Worm (Caenorhabditis elegans) whole organism, L1 larva: Measurements from ENCODE around the gene F31A3.3.

Experiments used
- aha-1 ChIP-seq: fragments of 150-350 bp; optimal IDR thresholded peaks from 2 replicates; lab custom pipeline; 2014; ENCODE audit warnings: missing biosample characterization, missing genetic modification characterization
- ama-1 ChIP-seq: fragments of 150-350 bp; optimal IDR thresholded peaks from 2 replicates; lab custom pipeline; 2014
- ceh-82 ChIP-seq, 3 experiments: fragments of 150-350 bp in 1 of 3; sonication (generic microtip) in 2 of 3; optimal IDR thresholded peaks; 2 replicates each; lab custom pipeline; 2014 to 2017; ENCODE audit warnings: missing biosample characterization in 3 of 3, missing genetic modification characterization in 3 of 3
- fkh-10 ChIP-seq: sonication (generic microtip); optimal IDR thresholded peaks from 2 replicates; lab custom pipeline; 2017; ENCODE audit warnings: missing biosample characterization, missing genetic modification reagents, missing genetic modification characterization
- hlh-4 ChIP-seq: sonication (generic microtip); optimal IDR thresholded peaks from 2 replicates; lab custom pipeline; 2016; ENCODE audit warnings: mild to moderate bottlenecking, missing genetic modification characterization, missing compliant biosample characterization
- lin-35 ChIP-seq, 2 experiments: fragments of 150-350 bp; optimal IDR thresholded peaks; 2 replicates each; lab custom pipeline; 2014; ENCODE audit warnings: missing biosample characterization in 2 of 2, missing genetic modification characterization in 2 of 2, missing genetic modification reagents in 2 of 2
- mab-9 ChIP-seq: fragments of 200-800 bp; sonication (Bioruptor generic); IDR thresholded peaks from 2 replicates; pipeline ENCODE4 v1.3.6; 2022; ENCODE audit warnings: missing genetic modification reagents, missing genetic modification characterization, missing compliant biosample characterization
- nhr-11 ChIP-seq: fragments of 150-350 bp; optimal IDR thresholded peaks from 2 replicates; lab custom pipeline; 2014; ENCODE audit warnings: missing biosample characterization, missing genetic modification characterization
- nhr-77 ChIP-seq: fragments of 150-350 bp; optimal IDR thresholded peaks from 2 replicates; lab custom pipeline; 2014; ENCODE audit warnings: missing biosample characterization, missing genetic modification characterization
- unc-62 ChIP-seq: fragments of 150-350 bp; optimal IDR thresholded peaks from 2 replicates; lab custom pipeline; 2014; ENCODE audit warnings: missing biosample characterization, missing genetic modification reagents, missing genetic modification characterization
- ztf-11 ChIP-seq, 2 experiments: sonication (generic microtip); optimal IDR thresholded peaks; 2 replicates each; lab custom pipeline; 2016 to 2017; ENCODE audit warnings: missing genetic modification characterization in 2 of 2, missing biosample characterization in 1 of 2, missing compliant biosample characterization in 1 of 2

DNA sequence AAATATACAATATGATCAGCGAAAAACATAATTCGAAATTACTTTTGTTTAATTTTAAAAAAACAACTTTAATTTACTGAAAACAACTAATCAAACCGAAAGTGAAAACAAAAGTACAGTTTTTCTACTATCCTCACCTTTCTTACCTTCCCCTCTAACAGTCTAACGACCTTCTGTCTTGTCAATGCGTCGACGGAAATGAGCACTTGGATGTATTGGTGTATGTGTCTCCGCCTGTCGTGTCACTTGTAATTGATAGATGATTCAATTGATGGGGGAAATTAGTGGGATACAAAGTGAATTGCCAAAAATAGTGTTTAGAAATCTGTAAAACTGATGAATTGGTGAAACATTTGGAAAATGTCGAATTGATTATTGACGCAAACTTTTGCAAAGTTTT lies 29.5 kb upstream of the F31A3.3 start, which contains the start of gene F31A3.5:
- no peak for TF ChIP-seq aha-1
- TF ChIP-seq lin-35 (GFP tag; optimal IDR thresholded peaks at IDR 0.05; lab: Kevin White, UChicago) = no peak
- TF ChIP-seq ztf-11 (tag; optimal IDR thresholded peaks at IDR 0.05; lab: Kevin White, UChicago) = no peak
- TF ChIP-seq ceh-82 (tag; optimal IDR thresholded peaks at IDR 0.05; lab: Kevin White, UChicago) = no peak
- TF ChIP-seq unc-62 = no peak
- no peak for TF ChIP-seq mab-9 (GFP tag; lab: Robert Waterston, UW)
- no peak for TF ChIP-seq nhr-11 (tag; lab: Kevin White, UChicago)
- TF ChIP-seq fkh-10 (GFP tag; lab: Kevin White, UChicago) = no peak
- TF ChIP-seq ama-1 (lab: Kevin White, UChicago) = no peak
- no peak for TF ChIP-seq nhr-77 (tag; lab: Kevin White, UChicago)
- no peak for TF ChIP-seq hlh-4 (tag; lab: Kevin White, UChicago)
